Worm (Caenorhabditis elegans) whole organism, early embryonic: ENCODE results near the gene K10G4.10.

Source experiments
- B0310.2 ChIP-seq: sonication (generic microtip); optimal IDR thresholded peaks from 2 replicates; lab custom pipeline; 2016; ENCODE audit warnings: mild to moderate bottlenecking, missing genetic modification characterization, missing compliant biosample characterization
- F13C5.2 ChIP-seq: sonication (generic microtip); optimal IDR thresholded peaks from 2 replicates; lab custom pipeline; 2017; ENCODE audit warnings: mild to moderate bottlenecking, missing genetic modification characterization, inconsistent platforms, missing compliant biosample characterization
- aly-1 ChIP-seq: sonication (generic microtip); optimal IDR thresholded peaks from 2 replicates; lab custom pipeline; 2016; ENCODE audit warnings: missing genetic modification characterization, missing compliant biosample characterization
- ama-1 ChIP-seq: fragments of 150-350 bp; optimal IDR thresholded peaks from 2 replicates; lab custom pipeline; 2014
- ceh-13 ChIP-seq: fragments of 200-800 bp; sonication (Bioruptor generic); optimal IDR thresholded peaks from 2 replicates; lab custom pipeline; 2018; ENCODE audit warnings: mild to moderate bottlenecking, missing genetic modification characterization, missing compliant biosample characterization
- ceh-36 ChIP-seq: sonication (generic microtip); optimal IDR thresholded peaks from 2 replicates; lab custom pipeline; 2016; ENCODE audit warnings: missing genetic modification characterization, inconsistent platforms, missing compliant biosample characterization
- ets-7 ChIP-seq: sonication (generic microtip); optimal IDR thresholded peaks from 2 replicates; lab custom pipeline; 2016; ENCODE audit warnings: missing genotype, missing genetic modification characterization, missing compliant biosample characterization
- flt-1 ChIP-seq: fragments of 200-800 bp; sonication (Bioruptor generic); IDR thresholded peaks from 2 replicates; pipeline ENCODE4 v1.3.6; 2022; ENCODE audit warnings: missing genetic modification characterization, missing compliant biosample characterization
- hmbx-1 ChIP-seq: sonication (generic microtip); optimal IDR thresholded peaks from 2 replicates; lab custom pipeline; 2016; ENCODE audit warnings: mild to moderate bottlenecking, missing genetic modification characterization, missing compliant biosample characterization
- hmg-4 ChIP-seq: fragments of 200-800 bp; sonication (Bioruptor generic); optimal IDR thresholded peaks from 2 replicates; lab custom pipeline; 2018; ENCODE audit warnings: mild to moderate bottlenecking, missing genetic modification characterization, missing compliant biosample characterization
- hnd-1 ChIP-seq: sonication (generic microtip); optimal IDR thresholded peaks from 2 replicates; lab custom pipeline; 2016; ENCODE audit warnings: missing genetic modification characterization, missing compliant biosample characterization
- pes-1 ChIP-seq: fragments of 200-800 bp; sonication (Bioruptor generic); IDR thresholded peaks from 2 replicates; pipeline ENCODE4 v1.3.6; 2022; ENCODE audit warnings: missing genetic modification reagents, missing genetic modification characterization, missing compliant biosample characterization
- scrt-1 ChIP-seq: fragments of 200-800 bp; sonication (Bioruptor generic); IDR thresholded peaks from 2 replicates; pipeline ENCODE4 v1.3.6; 2022; ENCODE audit warnings: missing genetic modification characterization, missing compliant biosample characterization
- sea-1 ChIP-seq: fragments of 200-800 bp; sonication (Bioruptor generic); conservative IDR thresholded peaks from 2 replicates; pipeline ENCODE4 v1.3.6; 2022; ENCODE audit warnings: missing genetic modification characterization, missing compliant biosample characterization
- tbx-11 ChIP-seq: fragments of 200-800 bp; sonication (Bioruptor generic); IDR thresholded peaks from 2 replicates; pipeline ENCODE4 v1.3.6; 2022; ENCODE audit warnings: missing genetic modification characterization, missing compliant biosample characterization
- tbx-37 ChIP-seq: fragments of 200-800 bp; sonication (Bioruptor generic); conservative IDR thresholded peaks from 2 replicates; pipeline ENCODE4 v1.3.6; 2022; ENCODE audit warnings: missing genetic modification reagents, missing genetic modification characterization, missing compliant biosample characterization
- tra-4 ChIP-seq: sonication (generic microtip); optimal IDR thresholded peaks from 2 replicates; lab custom pipeline; 2017; ENCODE audit warnings: missing genetic modification characterization, missing compliant biosample characterization

Gene K10G4.10

ce11 chrV:17272112-17272511 lies 1.2 kb upstream of the K10G4.10 start:
- no peak for TF ChIP-seq tbx-37 (GFP tag; lab: Robert Waterston, UW)
- TF ChIP-seq pes-1 (GFP tag; lab: Robert Waterston, UW): no peak
- TF ChIP-seq flt-1 (GFP tag; lab: Robert Waterston, UW): no peak

ce11 chrV:17284159-17284558 lies 10.8 kb downstream of the K10G4.10 start:
- no peak for TF ChIP-seq hmbx-1 (tag; lab: Kevin White, UChicago)
- no peak for TF ChIP-seq ceh-36
- TF ChIP-seq ama-1 (lab: Kevin White, UChicago): no peak
- TF ChIP-seq flt-1 (GFP tag; lab: Robert Waterston, UW): no peak
- TF ChIP-seq scrt-1 (GFP tag; lab: Robert Waterston, UW): no peak
- TF ChIP-seq tra-4 (tag; lab: Kevin White, UChicago): no peak
- TF ChIP-seq ceh-13 (GFP tag; lab: Kevin White, UChicago): no peak
- no peak for TF ChIP-seq hnd-1 (tag; lab: Kevin White, UChicago)
- no peak for TF ChIP-seq pes-1 (GFP tag; lab: Robert Waterston, UW)
- TF ChIP-seq sea-1 (GFP tag; lab: Robert Waterston, UW): no peak

- TF ChIP-seq pes-1 (GFP tag; lab: Robert Waterston, UW): no peak
- TF ChIP-seq ets-7 (tag; lab: Kevin White, UChicago): no peak
- TF ChIP-seq ceh-13 (GFP tag; lab: Kevin White, UChicago): no peak
- no peak for TF ChIP-seq flt-1 (GFP tag; lab: Robert Waterston, UW)
- TF ChIP-seq ceh-36: no peak
- TF ChIP-seq scrt-1 (GFP tag; lab: Robert Waterston, UW): no peak
- TF ChIP-seq F13C5.2 (tag; lab: Kevin White, UChicago): no peak
- TF ChIP-seq ama-1 (lab: Kevin White, UChicago): no peak
- TF ChIP-seq aly-1: no peak
- TF ChIP-seq hmg-4 (GFP tag; lab: Kevin White, UChicago): no peak
- no peak for TF ChIP-seq tbx-11 (GFP tag; lab: Robert Waterston, UW)
- TF ChIP-seq B0310.2 (tag; lab: Kevin White, UChicago): no peak
- TF ChIP-seq hnd-1 (tag; lab: Kevin White, UChicago): no peak
- no peak for TF ChIP-seq tbx-37 (GFP tag; lab: Robert Waterston, UW)
Measured at ce11 chrV:17292740-17293139, 19.4 kb downstream of the K10G4.10 start.

ce11 chrV:17296443-17296842 lies 23.1 kb downstream of the K10G4.10 start:
- no peak for TF ChIP-seq scrt-1 (GFP tag; lab: Robert Waterston, UW)
- TF ChIP-seq ceh-13 (GFP tag; lab: Kevin White, UChicago): no peak
- no peak for TF ChIP-seq hmbx-1 (tag; lab: Kevin White, UChicago)
- no peak for TF ChIP-seq hnd-1 (tag; lab: Kevin White, UChicago)
- no peak for TF ChIP-seq ets-7 (tag; lab: Kevin White, UChicago)
- TF ChIP-seq tbx-37 (GFP tag; lab: Robert Waterston, UW): no peak
- no peak for TF ChIP-seq tra-4 (tag; lab: Kevin White, UChicago)

- no peak for TF ChIP-seq flt-1 (GFP tag; lab: Robert Waterston, UW)
- TF ChIP-seq ceh-36: no peak
- no peak for TF ChIP-seq ama-1 (lab: Kevin White, UChicago)
- no peak for TF ChIP-seq B0310.2 (tag; lab: Kevin White, UChicago)
- TF ChIP-seq ets-7 (tag; lab: Kevin White, UChicago): no peak
- no peak for TF ChIP-seq hmbx-1 (tag; lab: Kevin White, UChicago)
- no peak for TF ChIP-seq ceh-13 (GFP tag; lab: Kevin White, UChicago)
- no peak for TF ChIP-seq tbx-11 (GFP tag; lab: Robert Waterston, UW)
- no peak for TF ChIP-seq scrt-1 (GFP tag; lab: Robert Waterston, UW)
- TF ChIP-seq hmg-4 (GFP tag; lab: Kevin White, UChicago): no peak
- TF ChIP-seq F13C5.2 (tag; lab: Kevin White, UChicago): no peak
- TF ChIP-seq sea-1 (GFP tag; lab: Robert Waterston, UW): no peak
- no peak for TF ChIP-seq hnd-1 (tag; lab: Kevin White, UChicago)
Measured at ce11 chrV:17298657-17299056, 25.3 kb downstream of the K10G4.10 start.

ce11 chrV:17301375-17301774 lies 28.0 kb downstream of the K10G4.10 start, which contains the start of gene K10G4.5:
K10G4.5 (minus strand) TSS chrV:17301475.
- no peak for TF ChIP-seq hnd-1 (tag; lab: Kevin White, UChicago)
- no peak for TF ChIP-seq ama-1 (lab: Kevin White, UChicago)
- TF ChIP-seq pes-1 (GFP tag; lab: Robert Waterston, UW): no peak
- no peak for TF ChIP-seq tra-4 (tag; lab: Kevin White, UChicago)
- TF ChIP-seq ceh-36: no peak
- no peak for TF ChIP-seq scrt-1 (GFP tag; lab: Robert Waterston, UW)
- TF ChIP-seq sea-1 (GFP tag; lab: Robert Waterston, UW): no peak
- no peak for TF ChIP-seq B0310.2 (tag; lab: Kevin White, UChicago)
- TF ChIP-seq hmbx-1 (tag; lab: Kevin White, UChicago): no peak
- no peak for TF ChIP-seq F13C5.2 (tag; lab: Kevin White, UChicago)
- no peak for TF ChIP-seq aly-1
- no peak for TF ChIP-seq ceh-13 (GFP tag; lab: Kevin White, UChicago)

ce11 chrV:17302754-17303153 lies 29.4 kb downstream of the K10G4.10 start, which contains the start of gene sri-70:
sri-70 (plus strand) TSS chrV:17303054.
- TF ChIP-seq ama-1 (lab: Kevin White, UChicago) (no peak), hmg-4 (GFP tag; lab: Kevin White, UChicago) (no peak), hnd-1 (tag; lab: Kevin White, UChicago) (no peak)

- TF ChIP-seq tra-4 (tag; lab: Kevin White, UChicago) (no peak), hmbx-1 (tag; lab: Kevin White, UChicago) (no peak), tbx-11 (GFP tag; lab: Robert Waterston, UW) (no peak), hmg-4 (GFP tag; lab: Kevin White, UChicago) (no peak), ama-1 (lab: Kevin White, UChicago) (no peak), sea-1 (GFP tag; lab: Robert Waterston, UW) (no peak), tbx-37 (GFP tag; lab: Robert Waterston, UW) (no peak), ceh-36 (no peak), hnd-1 (tag; lab: Kevin White, UChicago) (no peak), flt-1 (GFP tag; lab: Robert Waterston, UW) (no peak), pes-1 (GFP tag; lab: Robert Waterston, UW) (no peak), F13C5.2 (tag; lab: Kevin White, UChicago) (no peak)
Measured at ce11 chrV:17303392-17303791, 30.0 kb downstream of the K10G4.10 start.
